Worm (Caenorhabditis elegans): ENCODE measurements around the gene atg-13.
A peak's percentile ranks its signal among the peaks of the same experiment; 100 is the strongest.

Gene atg-13

DNA sequence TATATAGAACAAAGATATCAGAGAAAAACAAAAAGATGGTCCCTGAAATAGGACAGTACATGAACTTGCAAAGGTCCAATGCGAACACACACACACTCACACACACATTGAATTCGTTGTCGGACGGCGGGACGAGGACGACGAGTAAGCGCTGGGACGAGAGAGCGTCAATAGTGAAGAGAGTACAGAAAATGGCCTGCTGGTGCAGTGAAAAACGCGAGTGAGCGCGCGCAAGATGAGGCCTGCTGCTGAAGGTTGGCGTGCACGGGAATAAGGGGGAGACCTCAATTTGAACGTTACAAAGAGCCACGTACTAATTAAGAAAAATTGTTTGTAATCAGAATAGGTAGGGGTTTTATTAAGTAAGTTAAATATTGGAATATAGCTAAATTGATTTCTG is 31.0 kb downstream of the atg-13 start (continued):
- TF ChIP-seq lin-14 (GFP tag; optimal IDR thresholded peaks at IDR 0.05) (peak; percentile 71), nhr-12 (tag; optimal IDR thresholded peaks at IDR 0.05) (no peak), ceh-88 (GFP tag; IDR thresholded peaks at IDR 0.05) (no peak), nhr-85 (tag) (no peak), tbx-2 (tag; optimal IDR thresholded peaks at IDR 0.05) (peak; percentile 3), ceh-82 (tag; optimal IDR thresholded peaks at IDR 0.05) (peak in 1 of 3 experiments; percentile 8), swsn-7 (tag; optimal IDR thresholded peaks at IDR 0.05) (peak; percentile 29), unc-130 (tag; optimal IDR thresholded peaks at IDR 0.05) (no peak), nhr-71 (tag; optimal IDR thresholded peaks at IDR 0.05) (peak; percentile 4), unc-86 (tag; optimal IDR thresholded peaks at IDR 0.05) (no peak), blmp-1 (tag; optimal IDR thresholded peaks at IDR 0.05) (peak; percentile 19), lir-3 (tag; optimal IDR thresholded peaks at IDR 0.05; ENCODE audit: poor library complexity) (no peak), mdl-1 (tag; optimal IDR thresholded peaks at IDR 0.05) (peak in 1 of 2 experiments; percentile 29), tlp-1 (tag; optimal IDR thresholded peaks at IDR 0.05) (no peak), nhr-20 (tag; optimal IDR thresholded peaks at IDR 0.05) (peak; percentile 15), unc-30 (tag; optimal IDR thresholded peaks at IDR 0.05) (no peak), snpc-4 (tag; optimal IDR thresholded peaks at IDR 0.05) (no peak), dpl-1 (GFP tag; optimal IDR thresholded peaks at IDR 0.05) (no peak), elt-3 (tag; optimal IDR thresholded peaks at IDR 0.05) (no peak), ceh-90 (tag; optimal IDR thresholded peaks at IDR 0.05) (no peak), lin-39 (tag; optimal IDR thresholded peaks at IDR 0.05) (no peak), Y116A8C.19 (tag; optimal IDR thresholded peaks at IDR 0.05; ENCODE audit: borderline replicate concordance) (no peak), sup-37 (GFP tag; optimal IDR thresholded peaks at IDR 0.05) (no peak), fkh-4 (tag; optimal IDR thresholded peaks at IDR 0.05; ENCODE audit: borderline replicate concordance) (no peak), ceh-63 (GFP tag; optimal IDR thresholded peaks at IDR 0.05) (no peak), hlh-4 (tag; optimal IDR thresholded peaks at IDR 0.05) (no peak), jun-1 (tag; optimal IDR thresholded peaks at IDR 0.05) (no peak), mef-2 (tag; optimal IDR thresholded peaks at IDR 0.05) (no peak), nhr-28 (tag; optimal IDR thresholded peaks at IDR 0.05) (no peak), hlh-17 (GFP tag; optimal IDR thresholded peaks at IDR 0.05; ENCODE audit: borderline replicate concordance) (no peak), efl-3 (GFP tag; optimal IDR thresholded peaks at IDR 0.05) (no peak), nhr-77 (tag; optimal IDR thresholded peaks at IDR 0.05) (no peak), ceh-8 (GFP tag; optimal IDR thresholded peaks at IDR 0.05) (no peak), rnt-1 (tag; optimal IDR thresholded peaks at IDR 0.05) (peak; percentile 1)

- no peak for TF ChIP-seq C16A3.4 (tag; optimal IDR thresholded peaks at IDR 0.05)
- peak; percentile 53 for TF ChIP-seq nhr-20 (tag; optimal IDR thresholded peaks at IDR 0.05)
- TF ChIP-seq snu-23 (GFP tag; optimal IDR thresholded peaks at IDR 0.05), result peak; percentile 77
- TF ChIP-seq lir-3 (tag; optimal IDR thresholded peaks at IDR 0.05; ENCODE audit: poor library complexity), result peak; percentile 58
- TF ChIP-seq efl-3 (GFP tag; optimal IDR thresholded peaks at IDR 0.05), result no peak
- no peak for TF ChIP-seq ztf-11 (tag; optimal IDR thresholded peaks at IDR 0.05)
- no peak for TF ChIP-seq egl-27 (tag; optimal IDR thresholded peaks at IDR 0.05)
- TF ChIP-seq irx-1 (tag; optimal IDR thresholded peaks at IDR 0.05), result peak; percentile 16
- TF ChIP-seq mep-1 (tag; optimal IDR thresholded peaks at IDR 0.05), result peak; percentile 78
- no peak for TF ChIP-seq pqm-1 (tag; optimal IDR thresholded peaks at IDR 0.05)
- TF ChIP-seq sox-4 (tag; optimal IDR thresholded peaks at IDR 0.05), result no peak
- peak in 1 of 2 experiments; percentile 46 for TF ChIP-seq mdl-1 (tag; optimal IDR thresholded peaks at IDR 0.05)
- no peak for TF ChIP-seq fkh-10 (GFP tag; optimal IDR thresholded peaks at IDR 0.05)
- TF ChIP-seq sup-37 (GFP tag; optimal IDR thresholded peaks at IDR 0.05), result no peak
- no peak for TF ChIP-seq lin-15B (tag; optimal IDR thresholded peaks at IDR 0.05)
- no peak for TF ChIP-seq egl-13 (tag; optimal IDR thresholded peaks at IDR 0.05)
- TF ChIP-seq hlh-17 (GFP tag; optimal IDR thresholded peaks at IDR 0.05; ENCODE audit: borderline replicate concordance), result no peak
- no peak for TF ChIP-seq mab-9 (GFP tag; IDR thresholded peaks at IDR 0.05)
- TF ChIP-seq nhr-19 (GFP tag; conservative IDR thresholded peaks at IDR 0.05), result peak; percentile 45
- no peak for TF ChIP-seq ceh-63 (GFP tag; optimal IDR thresholded peaks at IDR 0.05)
- no peak for TF ChIP-seq Y116A8C.19 (tag; optimal IDR thresholded peaks at IDR 0.05; ENCODE audit: borderline replicate concordance)
- TF ChIP-seq nhr-71 (tag; optimal IDR thresholded peaks at IDR 0.05), result peak; percentile 80
- no peak for TF ChIP-seq pag-3 (tag; optimal IDR thresholded peaks at IDR 0.05; ENCODE audit: borderline replicate concordance, insufficient read depth)
- no peak for TF ChIP-seq snpc-4 (tag; optimal IDR thresholded peaks at IDR 0.05)
- TF ChIP-seq alr-1 (tag; optimal IDR thresholded peaks at IDR 0.05; ENCODE audit: borderline replicate concordance), result no peak
- no peak for TF ChIP-seq mef-2 (tag; optimal IDR thresholded peaks at IDR 0.05)
- TF ChIP-seq grh-1 (GFP tag; IDR thresholded peaks at IDR 0.05), result no peak
- TF ChIP-seq rnt-1 (tag; optimal IDR thresholded peaks at IDR 0.05), result peak; percentile 71
Observed at ce11 chrIII:8125234-8125633, 32.8 kb downstream of the atg-13 start.
